Fruit fly (Drosophila melanogaster) whole organism, embryonic: ENCODE measurements around the gene CG31816.

Source experiments
- BtbVII ChIP-seq: fragments of 200-800 bp; sonication (Bioruptor generic); optimal IDR thresholded peaks from 3 replicates; lab custom pipeline; 2017; ENCODE audit warnings: missing biosample characterization, mild to moderate bottlenecking, missing genetic modification characterization
- C15 ChIP-seq: fragments of 200-800 bp; sonication (Bioruptor generic); IDR thresholded peaks from 3 replicates; pipeline ENCODE4 v1.3.6; 2022; ENCODE audit warnings: missing biosample characterization, missing genetic modification characterization
- CG10431 ChIP-seq: fragments of 200-800 bp; sonication (Bioruptor generic); optimal IDR thresholded peaks from 3 replicates; lab custom pipeline; 2018; ENCODE audit warnings: missing biosample characterization, mild to moderate bottlenecking, missing genetic modification characterization
- CG11696 ChIP-seq: fragments of 200-800 bp; sonication (Bioruptor generic); IDR thresholded peaks from 2 replicates; pipeline ENCODE4 v1.3.6; 2022; ENCODE audit warnings: missing biosample characterization, missing genetic modification characterization
- CG12219 ChIP-seq: fragments of 200-800 bp; sonication (Bioruptor generic); optimal IDR thresholded peaks from 3 replicates; lab custom pipeline; 2018; ENCODE audit warnings: missing biosample characterization, mild to moderate bottlenecking, missing genetic modification characterization
- CG12236 ChIP-seq: fragments of 200-800 bp; sonication (Bioruptor generic); optimal IDR thresholded peaks from 2 replicates; lab custom pipeline; 2016; ENCODE audit warnings: missing biosample characterization, missing genetic modification characterization
- CG15011 ChIP-seq: fragments of 200-800 bp; sonication (Bioruptor generic); optimal IDR thresholded peaks from 3 replicates; lab custom pipeline; 2018; ENCODE audit warnings: missing biosample characterization, mild to moderate bottlenecking, missing genetic modification characterization
- CG17385 ChIP-seq: fragments of 200-800 bp; sonication (Bioruptor generic); optimal IDR thresholded peaks from 3 replicates; lab custom pipeline; 2018; ENCODE audit warnings: missing biosample characterization, mild to moderate bottlenecking, missing genetic modification characterization
- CG17912 ChIP-seq: fragments of 200-800 bp; sonication (Bioruptor generic); optimal IDR thresholded peaks from 2 replicates; lab custom pipeline; 2018; ENCODE audit warnings: missing biosample characterization, mild to moderate bottlenecking, missing genetic modification characterization
- CG1792 ChIP-seq: fragments of 200-800 bp; sonication (Bioruptor generic); optimal IDR thresholded peaks from 2 replicates; lab custom pipeline; 2016; ENCODE audit warnings: missing biosample characterization, missing genetic modification characterization
- CG1832 ChIP-seq: fragments of 200-800 bp; sonication (Bioruptor generic); optimal IDR thresholded peaks from 2 replicates; lab custom pipeline; 2017; ENCODE audit warnings: missing biosample characterization, mild to moderate bottlenecking, missing genetic modification characterization, inconsistent platforms
- CG2116 ChIP-seq: fragments of 200-800 bp; sonication (Bioruptor generic); optimal IDR thresholded peaks from 3 replicates; lab custom pipeline; 2018; ENCODE audit warnings: missing biosample characterization, mild to moderate bottlenecking, missing genetic modification characterization
- CG2202 ChIP-seq: fragments of 200-800 bp; sonication (Bioruptor generic); optimal IDR thresholded peaks from 2 replicates; lab custom pipeline; 2018; ENCODE audit warnings: missing biosample characterization, mild to moderate bottlenecking, missing genetic modification characterization
- CG3838 ChIP-seq: fragments of 200-800 bp; sonication (Bioruptor generic); optimal IDR thresholded peaks from 3 replicates; lab custom pipeline; 2016; ENCODE audit warnings: missing biosample characterization, missing genetic modification characterization
- CG4328 ChIP-seq: fragments of 200-800 bp; sonication (Bioruptor generic); optimal IDR thresholded peaks from 3 replicates; lab custom pipeline; 2017; ENCODE audit warnings: missing biosample characterization, missing genetic modification reagents, missing genetic modification characterization
- CG4707 ChIP-seq: fragments of 200-800 bp; sonication (Bioruptor generic); optimal IDR thresholded peaks from 2 replicates; lab custom pipeline; 2018; ENCODE audit warnings: missing biosample characterization, mild to moderate bottlenecking, missing genetic modification characterization, moderate library complexity
- CG4820 ChIP-seq: fragments of 200-800 bp; sonication (Bioruptor generic); optimal IDR thresholded peaks from 3 replicates; lab custom pipeline; 2016; ENCODE audit warnings: missing biosample characterization, missing genetic modification characterization
- CG6765 ChIP-seq: fragments of 200-800 bp; sonication (Bioruptor generic); optimal IDR thresholded peaks from 3 replicates; lab custom pipeline; 2017; ENCODE audit warnings: missing biosample characterization, mild to moderate bottlenecking, missing genetic modification characterization
- CG6813 ChIP-seq: fragments of 200-800 bp; sonication (Bioruptor generic); optimal IDR thresholded peaks from 2 replicates; lab custom pipeline; 2017; ENCODE audit warnings: missing biosample characterization, missing genetic modification characterization, mild to moderate bottlenecking, moderate library complexity, missing genetic modification reagents
- CG9727 ChIP-seq: fragments of 200-800 bp; sonication (Bioruptor generic); optimal IDR thresholded peaks from 3 replicates; lab custom pipeline; 2017; ENCODE audit warnings: missing biosample characterization, mild to moderate bottlenecking, missing genetic modification characterization
- CG9932 ChIP-seq: fragments of 200-800 bp; sonication (Bioruptor generic); IDR thresholded peaks from 2 replicates; pipeline ENCODE4 v1.3.6; 2022; ENCODE audit warnings: missing biosample characterization, missing genetic modification characterization
- CoRest ChIP-seq: fragments of 200-800 bp; sonication (Bioruptor generic); optimal IDR thresholded peaks from 3 replicates; lab custom pipeline; 2018; ENCODE audit warnings: missing biosample characterization, mild to moderate bottlenecking, missing genetic modification characterization, moderate library complexity
- CrebB ChIP-seq: fragments of 200-800 bp; sonication (Bioruptor generic); optimal IDR thresholded peaks from 3 replicates; lab custom pipeline; 2018; ENCODE audit warnings: missing biosample characterization, mild to moderate bottlenecking, missing genetic modification characterization
- Dbx ChIP-seq: fragments of 200-800 bp; sonication (Bioruptor generic); IDR thresholded peaks from 3 replicates; pipeline ENCODE4 v1.3.6; 2022; ENCODE audit warnings: missing biosample characterization, missing genetic modification characterization
- Dfd ChIP-seq, 2 experiments: fragments of >200 bp; optimal IDR thresholded peaks; 2 replicates each; lab custom pipeline; 2017; ENCODE audit warnings: missing biosample characterization in 2 of 2, missing genetic modification characterization in 2 of 2
- Dref ChIP-seq: fragments of 200-800 bp; sonication (Bioruptor generic); IDR thresholded peaks from 2 replicates; pipeline ENCODE4 v1.3.6; 2022; ENCODE audit warnings: missing biosample characterization, missing genetic modification characterization
- H15 ChIP-seq: fragments of 200-800 bp; sonication (Bioruptor generic); IDR thresholded peaks from 3 replicates; pipeline ENCODE4 v1.3.6; 2022; ENCODE audit warnings: missing biosample characterization, missing genetic modification characterization
- H2.0 ChIP-seq: fragments of 200-800 bp; sonication (Bioruptor generic); IDR thresholded peaks from 2 replicates; pipeline ENCODE4 v1.3.6; 2022; ENCODE audit warnings: missing biosample characterization, missing genetic modification characterization
- Hmx ChIP-seq: fragments of 200-800 bp; sonication (Bioruptor generic); optimal IDR thresholded peaks from 2 replicates; lab custom pipeline; 2016; ENCODE audit warnings: missing biosample characterization, missing genetic modification characterization
- Hsf ChIP-seq: fragments of 200-800 bp; sonication (Bioruptor generic); optimal IDR thresholded peaks from 3 replicates; lab custom pipeline; 2016; ENCODE audit warnings: missing biosample characterization, missing genetic modification characterization
- Nf-YA ChIP-seq: fragments of 200-800 bp; sonication (Bioruptor generic); IDR thresholded peaks from 2 replicates; pipeline ENCODE4 v1.3.6; 2022; ENCODE audit warnings: missing biosample characterization, missing genetic modification characterization
- Scr ChIP-seq: fragments of 200-800 bp; sonication (Bioruptor generic); IDR thresholded peaks from 2 replicates; pipeline ENCODE4 v1.3.6; 2022; ENCODE audit warnings: missing biosample characterization, missing genetic modification characterization; ENCODE audit not compliant: partially characterized antibody
- Vsx1 ChIP-seq: fragments of 200-800 bp; sonication (Bioruptor generic); optimal IDR thresholded peaks from 2 replicates; lab custom pipeline; 2017; ENCODE audit warnings: missing biosample characterization, mild to moderate bottlenecking, missing genetic modification characterization, missing genetic modification reagents
- Xbp1 ChIP-seq: fragments of 200-800 bp; sonication (Bioruptor generic); optimal IDR thresholded peaks from 3 replicates; lab custom pipeline; 2016; ENCODE audit warnings: missing biosample characterization, mild to moderate bottlenecking, missing genetic modification characterization
- btn ChIP-seq: fragments of 200-800 bp; sonication (Bioruptor generic); optimal IDR thresholded peaks from 2 replicates; lab custom pipeline; 2016; ENCODE audit warnings: missing biosample characterization, missing genetic modification characterization
- caup ChIP-seq: fragments of 200-800 bp; sonication (Bioruptor generic); optimal IDR thresholded peaks from 3 replicates; lab custom pipeline; 2017; ENCODE audit warnings: missing biosample characterization, mild to moderate bottlenecking, missing genetic modification characterization, moderate library complexity; ENCODE audit not compliant: severe bottlenecking
- chn ChIP-seq: fragments of 200-800 bp; sonication (Bioruptor generic); optimal IDR thresholded peaks from 2 replicates; lab custom pipeline; 2016; ENCODE audit warnings: missing biosample characterization, missing genetic modification characterization
- dysf ChIP-seq: fragments of 200-800 bp; sonication (Bioruptor generic); IDR thresholded peaks from 3 replicates; pipeline ENCODE4 v1.3.6; 2022; ENCODE audit warnings: missing biosample characterization, missing genetic modification characterization
- esg ChIP-seq: fragments of 200-800 bp; sonication (Bioruptor generic); conservative IDR thresholded peaks from 2 replicates; pipeline ENCODE4 v1.3.6; 2022; ENCODE audit warnings: missing biosample characterization, missing genetic modification characterization
- ewg ChIP-seq: fragments of 200-800 bp; sonication (Bioruptor generic); optimal IDR thresholded peaks from 3 replicates; lab custom pipeline; 2017; ENCODE audit warnings: mild to moderate bottlenecking, missing biosample characterization, missing genetic modification reagents, missing genetic modification characterization
- fd3F ChIP-seq: fragments of 200-800 bp; sonication (Bioruptor generic); optimal IDR thresholded peaks from 2 replicates; lab custom pipeline; 2018; ENCODE audit warnings: missing biosample characterization, mild to moderate bottlenecking, missing genetic modification characterization, moderate library complexity
- ind ChIP-seq: fragments of 200-800 bp; sonication (Bioruptor generic); optimal IDR thresholded peaks from 3 replicates; lab custom pipeline; 2016; ENCODE audit warnings: missing biosample characterization, missing genetic modification characterization
- kni ChIP-seq: fragments of 200-800 bp; sonication (Bioruptor generic); optimal IDR thresholded peaks from 3 replicates; lab custom pipeline; 2017; ENCODE audit warnings: mild to moderate bottlenecking, missing biosample characterization, missing genetic modification reagents, missing genetic modification characterization
- nom ChIP-seq: fragments of 200-800 bp; sonication (Bioruptor generic); optimal IDR thresholded peaks from 2 replicates; lab custom pipeline; 2017; ENCODE audit warnings: missing biosample characterization, missing genetic modification characterization, mild to moderate bottlenecking, moderate library complexity, missing genetic modification reagents
- repo ChIP-seq: fragments of 200-800 bp; sonication (Bioruptor generic); optimal IDR thresholded peaks from 2 replicates; lab custom pipeline; 2016; ENCODE audit warnings: missing biosample characterization, missing genetic modification characterization
- scrt ChIP-seq: fragments of 200-800 bp; sonication (Bioruptor generic); optimal IDR thresholded peaks from 2 replicates; lab custom pipeline; 2018; ENCODE audit warnings: missing biosample characterization, mild to moderate bottlenecking, missing genetic modification characterization, moderate library complexity
- tap ChIP-seq: fragments of 200-800 bp; optimal IDR thresholded peaks from 3 replicates; lab custom pipeline; 2019; ENCODE audit warnings: missing biosample characterization, mild to moderate bottlenecking, missing genetic modification characterization, moderate library complexity
- unc-4 ChIP-seq: fragments of 200-800 bp; sonication (Bioruptor generic); IDR thresholded peaks from 2 replicates; pipeline ENCODE4 v1.3.6; 2022; ENCODE audit warnings: missing biosample characterization, missing genetic modification characterization; ENCODE audit not compliant: partially characterized antibody
- vvl ChIP-seq: fragments of 200-800 bp; sonication (Bioruptor generic); IDR thresholded peaks from 2 replicates; pipeline ENCODE4 v1.3.6; 2022; ENCODE audit warnings: missing biosample characterization, missing genetic modification characterization

Gene CG31816

DNA sequence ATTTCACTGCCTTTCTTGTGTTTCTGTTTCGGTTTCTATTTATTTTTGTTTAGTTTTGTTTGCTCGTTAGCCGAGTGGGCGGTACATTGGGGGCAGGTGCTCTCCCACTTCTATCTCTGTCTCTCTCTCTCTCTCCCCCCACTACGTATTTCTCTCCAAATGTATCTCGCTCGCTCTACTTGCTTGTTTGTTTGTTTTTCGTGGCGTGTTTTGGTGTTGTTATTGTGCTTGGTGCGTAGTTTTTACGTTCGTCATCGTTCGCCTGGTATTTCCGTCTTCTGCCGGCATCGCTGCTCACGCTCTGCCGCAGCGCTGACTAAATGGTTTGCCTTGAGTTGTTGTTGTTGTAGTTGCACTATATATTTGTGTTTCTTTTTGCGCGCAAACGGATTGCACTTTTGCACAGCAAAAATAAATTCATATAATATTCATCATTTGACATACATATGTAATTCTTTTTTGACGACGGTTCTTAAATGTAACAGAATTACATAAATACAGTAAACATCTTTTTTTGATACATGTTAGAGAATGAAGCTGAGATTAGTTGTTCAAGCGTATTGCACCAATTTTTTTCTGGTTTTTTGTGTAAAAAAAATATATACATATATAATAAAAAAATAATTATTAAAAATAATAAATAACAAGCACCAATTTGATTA, 8.0 kb upstream of the CG31816 start (continued):
- peak; percentile 95 for TF ChIP-seq kni (GFP tag; lab: Kevin White, UChicago)
- TF ChIP-seq Xbp1 (GFP tag; lab: Kevin White, UChicago) = no peak
- peak; percentile 46 for TF ChIP-seq CG17385
- TF ChIP-seq Vsx1 = peak; percentile 68
- TF ChIP-seq vvl (GFP tag; lab: Robert Waterston, UW) = peak; percentile 60
- peak; percentile 45 for TF ChIP-seq CG9727 (GFP tag; lab: Kevin White, UChicago)
- TF ChIP-seq CG4328 (GFP tag; lab: Kevin White, UChicago) = peak; percentile 47
- no peak for TF ChIP-seq H2.0 (GFP tag; lab: Robert Waterston, UW)
- TF ChIP-seq Dbx (GFP tag; lab: Robert Waterston, UW) = peak; percentile 50; the same call in 1 of the 3 replicates
- no peak for TF ChIP-seq ind
- TF ChIP-seq CG9932 = 0 out of 2 replicates have a peak, but pooled peaks have one; percentile 12
- peak; percentile 28; the same call in 1 of the 3 replicates for TF ChIP-seq dysf (GFP tag; lab: Robert Waterston, UW)
- peak; percentile 5 for TF ChIP-seq CG15011 (GFP tag; lab: Kevin White, UChicago)
- no peak for TF ChIP-seq CoRest
- TF ChIP-seq Nf-YA (GFP tag; lab: Robert Waterston, UW) = peak; percentile 35; the same call in 1 of the 2 replicates
- peak; percentile 77 for TF ChIP-seq CG1832 (GFP tag; lab: Kevin White, UChicago)
- TF ChIP-seq CG12219 (GFP tag; lab: Kevin White, UChicago) = peak; percentile 55
- peak; percentile 74 for TF ChIP-seq chn (GFP tag; lab: Kevin White, UChicago)
- TF ChIP-seq CG11696 (GFP tag; lab: Robert Waterston, UW) = peak; percentile 20; the same call in 1 of the 2 replicates
- TF ChIP-seq nom (GFP tag; lab: Kevin White, UChicago) = peak; percentile 50
- no peak for TF ChIP-seq CG2116 (GFP tag; lab: Kevin White, UChicago)
- peak; percentile 45 for TF ChIP-seq CG6765
- TF ChIP-seq CG6813 = peak; percentile 81
- TF ChIP-seq CG17912 (GFP tag; lab: Kevin White, UChicago) = peak; percentile 69
- TF ChIP-seq btn (GFP tag; lab: Kevin White, UChicago) = peak; percentile 31
- TF ChIP-seq CG3838 (GFP tag; lab: Kevin White, UChicago) = peak; percentile 24
- TF ChIP-seq CG4820 (GFP tag; lab: Kevin White, UChicago) = no peak
- TF ChIP-seq CG1792 (GFP tag; lab: Kevin White, UChicago) = peak; percentile 36
- no peak for TF ChIP-seq H15 (GFP tag; lab: Robert Waterston, UW)
- TF ChIP-seq unc-4 (GFP tag; lab: Robert Waterston, UW) = peak; percentile 16; the same call in 1 of the 2 replicates
- peak; percentile 3 for TF ChIP-seq Hsf (GFP tag; lab: Kevin White, UChicago)
- peak; percentile 66 for TF ChIP-seq CG4707 (GFP tag; lab: Kevin White, UChicago)
- no peak for TF ChIP-seq fd3F (GFP tag; lab: Kevin White, UChicago)
- peak; percentile 81 for TF ChIP-seq caup
- peak; percentile 39 for TF ChIP-seq CG2202 (tag; lab: Kevin White, UChicago)
- TF ChIP-seq Dref = no peak
- TF ChIP-seq CG12236 (GFP tag; lab: Kevin White, UChicago) = peak; percentile 7
- TF ChIP-seq scrt (GFP tag; lab: Kevin White, UChicago) = peak; percentile 48
- TF ChIP-seq CG10431 (GFP tag; lab: Kevin White, UChicago) = peak; percentile 21
- TF ChIP-seq C15 = no peak
- no peak for TF ChIP-seq Scr (GFP tag; lab: Robert Waterston, UW)
- no peak for TF ChIP-seq Dfd (GFP tag; optimal IDR thresholded peaks at IDR 0.05; lab: Kevin White, UChicago)
- peak; percentile 68 for TF ChIP-seq CrebB (tag; lab: Kevin White, UChicago)
- TF ChIP-seq Hmx (GFP tag; lab: Kevin White, UChicago) = no peak
- no peak for TF ChIP-seq tap (tag; lab: Kevin White, UChicago)
- TF ChIP-seq repo (GFP tag; lab: Kevin White, UChicago) = peak; percentile 12
- TF ChIP-seq esg (GFP tag; lab: Robert Waterston, UW) = no peak
- peak; percentile 34 for TF ChIP-seq ewg (GFP tag; lab: Kevin White, UChicago)
- peak; percentile 22 for TF ChIP-seq BtbVII (GFP tag; lab: Kevin White, UChicago)
